Worm (Caenorhabditis elegans): ENCODE measurements around the gene srh-125.

- TF ChIP-seq snpc-3.4 (tag; optimal IDR thresholded peaks at IDR 0.05) (no peak), snpc-4 (GFP tag; optimal IDR thresholded peaks at IDR 0.05) (no peak), snpc-4 (tag; optimal IDR thresholded peaks at IDR 0.05) (no peak), egl-44 (GFP tag; IDR thresholded peaks at IDR 0.05) (no peak), T26A5.8 (tag; optimal IDR thresholded peaks at IDR 0.05) (no peak)
These were observed 45.6 kb upstream of the srh-125 start, which contains the start of gene C54F6.15 for ce11 chrV:7522279-7522678.
